Fruit fly (Drosophila melanogaster): Measurements from ENCODE around the gene CG15484.
A peak's percentile ranks its signal among the peaks of the same experiment; 100 is the strongest.

The CG15484 gene

dm6 chr2L:12704418-12704920 is 3.0 kb downstream of the CG15484 start, which contains the start of the genes CG5776 and spict (continued):
- TF ChIP-seq dimm (GFP tag; IDR thresholded peaks at IDR 0.05) = no peak
- no peak for TF ChIP-seq kay (GFP tag; optimal IDR thresholded peaks at IDR 0.05)
- peak; percentile 91 for TF ChIP-seq Hmr (GFP tag; optimal IDR thresholded peaks at IDR 0.05)
- TF ChIP-seq fd96Cb (tag; optimal IDR thresholded peaks at IDR 0.05) = peak; percentile 15
- peak in 1 of 2 experiments; percentile 38 for TF ChIP-seq Eip74EF (GFP tag; optimal IDR thresholded peaks at IDR 0.05)
- peak; percentile 62 for TF ChIP-seq hkb (optimal IDR thresholded peaks at IDR 0.05)
- peak; percentile 69 for TF ChIP-seq hkb (GFP tag; IDR thresholded peaks at IDR 0.05)
- TF ChIP-seq CG1529 (GFP tag; optimal IDR thresholded peaks at IDR 0.05) = peak; percentile 25
- peak; percentile 86 for TF ChIP-seq CG9817 (tag; optimal IDR thresholded peaks at IDR 0.05)
- TF ChIP-seq CG15479 (GFP tag; optimal IDR thresholded peaks at IDR 0.05) = peak; percentile 31
- TF ChIP-seq zfh1 (GFP tag; IDR thresholded peaks at IDR 0.05) = peak; percentile 80
- peak; percentile 37 for TF ChIP-seq Fer2 (tag; optimal IDR thresholded peaks at IDR 0.05)
- TF ChIP-seq CG2116 (GFP tag; optimal IDR thresholded peaks at IDR 0.05) = peak; percentile 75
- no peak for TF ChIP-seq CG4282 (GFP tag; optimal IDR thresholded peaks at IDR 0.05)
- TF ChIP-seq Nf-YB (GFP tag; optimal IDR thresholded peaks at IDR 0.05) = peak; percentile 56
- peak; percentile 79 for TF ChIP-seq CG6272 (GFP tag; IDR thresholded peaks at IDR 0.05)
- TF ChIP-seq CG15601 (tag; optimal IDR thresholded peaks at IDR 0.05) = peak; percentile 85
- no peak for TF ChIP-seq CG3838 (GFP tag; optimal IDR thresholded peaks at IDR 0.05)
- TF ChIP-seq H2.0 (GFP tag; IDR thresholded peaks at IDR 0.05) = peak; percentile 77
- peak; percentile 19 for TF ChIP-seq CG17802 (tag; optimal IDR thresholded peaks at IDR 0.05)
- peak; percentile 90 for TF ChIP-seq gem (tag; optimal IDR thresholded peaks at IDR 0.05)
- 0 out of 2 replicates have a peak, but pooled peaks have one; percentile 36 for TF ChIP-seq ham (GFP tag; IDR thresholded peaks at IDR 0.05)
- peak; percentile 76 for TF ChIP-seq trem (tag; optimal IDR thresholded peaks at IDR 0.05)
- no peak for TF ChIP-seq CG8089 (GFP tag; optimal IDR thresholded peaks at IDR 0.05)
- TF ChIP-seq tap (tag; optimal IDR thresholded peaks at IDR 0.05) = no peak
- no peak for TF ChIP-seq CG17612 (GFP tag; IDR thresholded peaks at IDR 0.05)
- 0 out of 2 replicates have a peak, but pooled peaks have one; percentile 34 for TF ChIP-seq CG10321 (GFP tag; IDR thresholded peaks at IDR 0.05)
- TF ChIP-seq CG8290 (GFP tag; optimal IDR thresholded peaks at IDR 0.05) = no peak
- TF ChIP-seq CG8290 (tag; optimal IDR thresholded peaks at IDR 0.05) = peak in 1 of 2 experiments; percentile 82
- TF ChIP-seq shn (GFP tag; optimal IDR thresholded peaks at IDR 0.05) = peak; percentile 15
- TF ChIP-seq NFAT (GFP tag; IDR thresholded peaks at IDR 0.05) = peak; percentile 62; the same call in 1 of the 2 replicates
- TF ChIP-seq CG17829 (tag; optimal IDR thresholded peaks at IDR 0.05) = peak; percentile 83
- TF ChIP-seq hbn (GFP tag; IDR thresholded peaks at IDR 0.05; ENCODE audit: partially characterized antibody) = no peak
- peak; percentile 87 for TF ChIP-seq CG1603 (tag; optimal IDR thresholded peaks at IDR 0.05)
- peak; percentile 81 for TF ChIP-seq Ada2b (GFP tag; IDR thresholded peaks at IDR 0.05)
- no peak for TF ChIP-seq nerfin-2 (GFP tag; IDR thresholded peaks at IDR 0.05; ENCODE audit: partially characterized antibody)
- TF ChIP-seq E2f1 (GFP tag; IDR thresholded peaks at IDR 0.05) = peak; percentile 81
- TF ChIP-seq abd-A (tag; optimal IDR thresholded peaks at IDR 0.05) = no peak
- peak; percentile 10 for TF ChIP-seq Atf-2 (GFP tag; optimal IDR thresholded peaks at IDR 0.05)
- TF ChIP-seq row (GFP tag; IDR thresholded peaks at IDR 0.05) = peak; percentile 97
- TF ChIP-seq pros (GFP tag; optimal IDR thresholded peaks at IDR 0.05) = no peak
- TF ChIP-seq Aef1 (GFP tag; IDR thresholded peaks at IDR 0.05) = peak; percentile 83
- TF ChIP-seq CG14667 (GFP tag; IDR thresholded peaks at IDR 0.05) = peak; percentile 78
- no peak for TF ChIP-seq Six4 (GFP tag; optimal IDR thresholded peaks at IDR 0.05)
- peak; percentile 74; the same call in 2 of the 3 replicates for TF ChIP-seq Mrtf (GFP tag; IDR thresholded peaks at IDR 0.05)
- TF ChIP-seq Scr (GFP tag; IDR thresholded peaks at IDR 0.05; ENCODE audit: partially characterized antibody) = peak; percentile 60
- TF ChIP-seq cwo (GFP tag; optimal IDR thresholded peaks at IDR 0.05) = peak; percentile 62
- peak; percentile 82 for TF ChIP-seq ttk (GFP tag; IDR thresholded peaks at IDR 0.05)
- TF ChIP-seq MESR4 (GFP tag; optimal IDR thresholded peaks at IDR 0.05) = peak; percentile 91
- TF ChIP-seq ci (GFP tag; IDR thresholded peaks at IDR 0.05) = peak; percentile 73
- TF ChIP-seq CG18764 (GFP tag; optimal IDR thresholded peaks at IDR 0.05) = no peak

All from whole organism, embryonic.